Worm (Caenorhabditis elegans) whole organism, late embryonic: Measurements from ENCODE around the gene grl-18.
"Not testable (repeated sequence)": the region's sequence is repeated elsewhere in the genome, so short reads cannot be mapped to it uniquely, and the experiment has no call there.

Source experiments
- pqm-1 ChIP-seq: sonication (generic microtip); optimal IDR thresholded peaks from 2 replicates; lab custom pipeline; 2016; ENCODE audit warnings: missing genetic modification characterization, missing compliant biosample characterization
- pros-1 ChIP-seq: fragments of 150-350 bp; optimal IDR thresholded peaks from 2 replicates; lab custom pipeline; 2014; ENCODE audit warnings: missing biosample characterization, missing genetic modification reagents, missing genetic modification characterization
- tbx-2 ChIP-seq: sonication (generic microtip); optimal IDR thresholded peaks from 2 replicates; lab custom pipeline; 2016; ENCODE audit warnings: missing genetic modification characterization, missing compliant biosample characterization

DNA sequence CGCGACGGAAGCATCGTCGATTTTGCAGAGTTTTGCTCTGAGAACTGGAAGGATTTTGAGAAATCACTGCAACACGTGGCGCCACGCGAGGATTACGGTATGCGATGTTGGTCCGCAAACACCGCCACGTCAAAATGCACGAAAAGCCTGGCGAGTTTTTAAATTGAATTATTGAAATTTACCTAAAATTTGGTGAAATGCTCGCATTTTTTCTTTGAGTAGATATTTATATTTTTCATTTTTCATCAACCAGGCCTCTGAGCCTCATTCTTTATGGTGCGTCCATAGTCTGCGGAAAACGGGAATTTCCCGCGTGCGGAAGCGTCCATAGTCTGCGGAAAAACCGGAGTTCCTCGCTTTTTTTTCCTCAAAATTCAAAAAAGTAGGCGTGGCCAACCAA is 17.7 kb downstream of the grl-18 start, which contains the start of gene ZC317.7:
- not testable (repeated sequence) for TF ChIP-seq pros-1, tbx-2, pqm-1 (tag; lab: Kevin White, UChicago)
